Worm (Caenorhabditis elegans): ENCODE measurements around the gene ins-20.

The ins-20 gene

ce11 chrII:6026646-6027045, 16.0 kb downstream of the ins-20 start:
- TF ChIP-seq tab-1 (GFP tag; IDR thresholded peaks at IDR 0.05) = no peak
- TF ChIP-seq klf-2 (GFP tag; conservative IDR thresholded peaks at IDR 0.05) = no peak

ce11 chrII:6028594-6029141, 18.0 kb downstream of the ins-20 start:
- no peak for TF ChIP-seq cog-1 (tag; optimal IDR thresholded peaks at IDR 0.05)
- no peak for TF ChIP-seq ref-1 (GFP tag; conservative IDR thresholded peaks at IDR 0.05)
- no peak for TF ChIP-seq ztf-29 (GFP tag; IDR thresholded peaks at IDR 0.05)
- no peak for TF ChIP-seq med-1 (GFP tag; optimal IDR thresholded peaks at IDR 0.05; ENCODE audit: insufficient read depth)
- no peak for TF ChIP-seq flt-1 (GFP tag; IDR thresholded peaks at IDR 0.05)
- no peak for TF ChIP-seq T22C8.4 (GFP tag; IDR thresholded peaks at IDR 0.05)
- TF ChIP-seq ztf-23 (GFP tag; IDR thresholded peaks at IDR 0.05) = no peak
- TF ChIP-seq klf-2 (GFP tag; conservative IDR thresholded peaks at IDR 0.05) = no peak
- TF ChIP-seq tab-1 (GFP tag; IDR thresholded peaks at IDR 0.05) = no peak

- TF ChIP-seq ref-1 (GFP tag; conservative IDR thresholded peaks at IDR 0.05) (no peak), med-1 (GFP tag; optimal IDR thresholded peaks at IDR 0.05; ENCODE audit: insufficient read depth) (no peak), ztf-29 (GFP tag; IDR thresholded peaks at IDR 0.05) (no peak), T22C8.4 (GFP tag; IDR thresholded peaks at IDR 0.05) (no peak), tab-1 (GFP tag; IDR thresholded peaks at IDR 0.05) (no peak), flt-1 (GFP tag; IDR thresholded peaks at IDR 0.05) (no peak), ztf-23 (GFP tag; IDR thresholded peaks at IDR 0.05) (no peak), klf-2 (GFP tag; conservative IDR thresholded peaks at IDR 0.05) (no peak), cog-1 (tag; optimal IDR thresholded peaks at IDR 0.05) (no peak)
Measured at ce11 chrII:6031106-6031505, 20.5 kb downstream of the ins-20 start, which contains the start of gene frpr-16. TSS of gene frpr-16 (minus strand) at chrII:6031206.

ce11 chrII:6043166-6043565, 32.5 kb downstream of the ins-20 start, which contains the start of gene R12C12.10:
TSS of gene R12C12.10 (minus strand) at chrII:6043266.
- TF ChIP-seq T22C8.4 (GFP tag; IDR thresholded peaks at IDR 0.05) (no peak), med-1 (GFP tag; optimal IDR thresholded peaks at IDR 0.05; ENCODE audit: insufficient read depth) (no peak), cog-1 (tag; optimal IDR thresholded peaks at IDR 0.05) (no peak), ztf-29 (GFP tag; IDR thresholded peaks at IDR 0.05) (no peak)

ce11 chrII:6045048-6045447, 34.4 kb downstream of the ins-20 start, which contains the start of gene R12C12.5:
TSS of gene R12C12.5 (minus strand) at chrII:6045148.
- TF ChIP-seq flt-1 (GFP tag; IDR thresholded peaks at IDR 0.05) (no peak), T22C8.4 (GFP tag; IDR thresholded peaks at IDR 0.05) (no peak), klf-2 (GFP tag; conservative IDR thresholded peaks at IDR 0.05) (no peak), ztf-29 (GFP tag; IDR thresholded peaks at IDR 0.05) (no peak), tab-1 (GFP tag; IDR thresholded peaks at IDR 0.05) (no peak), ref-1 (GFP tag; conservative IDR thresholded peaks at IDR 0.05) (no peak), med-1 (GFP tag; optimal IDR thresholded peaks at IDR 0.05; ENCODE audit: insufficient read depth) (no peak), cog-1 (tag; optimal IDR thresholded peaks at IDR 0.05) (no peak), ztf-23 (GFP tag; IDR thresholded peaks at IDR 0.05) (no peak)

ce11 chrII:6046023-6046631, 35.5 kb downstream of the ins-20 start:
- TF ChIP-seq tab-1 (GFP tag; IDR thresholded peaks at IDR 0.05) (no peak), ztf-23 (GFP tag; IDR thresholded peaks at IDR 0.05) (0 out of 2 replicates have a peak, but pooled peaks have one; percentile 25), cog-1 (tag; optimal IDR thresholded peaks at IDR 0.05) (no peak)

ce11 chrII:6047639-6048159, 37.1 kb downstream of the ins-20 start, which contains the start of the genes R12C12.6 and ran-5:
TSS of gene R12C12.6 (minus strand) at chrII:6047867.
TSS of gene ran-5 (plus strand) at chrII:6048109.
- TF ChIP-seq klf-2 (GFP tag; conservative IDR thresholded peaks at IDR 0.05) (no peak), cog-1 (tag; optimal IDR thresholded peaks at IDR 0.05) (peak; percentile 71), flt-1 (GFP tag; IDR thresholded peaks at IDR 0.05) (0 out of 2 replicates have a peak, but pooled peaks have one; percentile 33), ref-1 (GFP tag; conservative IDR thresholded peaks at IDR 0.05) (no peak), ztf-23 (GFP tag; IDR thresholded peaks at IDR 0.05) (peak; percentile 64; the same call in 1 of the 2 replicates)

ce11 chrII:6049546-6049945, 38.9 kb downstream of the ins-20 start:
- no peak for TF ChIP-seq med-1 (GFP tag; optimal IDR thresholded peaks at IDR 0.05; ENCODE audit: insufficient read depth)
- no peak for TF ChIP-seq ztf-29 (GFP tag; IDR thresholded peaks at IDR 0.05)
- TF ChIP-seq flt-1 (GFP tag; IDR thresholded peaks at IDR 0.05) = no peak
- no peak for TF ChIP-seq cog-1 (tag; optimal IDR thresholded peaks at IDR 0.05)
- no peak for TF ChIP-seq ref-1 (GFP tag; conservative IDR thresholded peaks at IDR 0.05)
- no peak for TF ChIP-seq tab-1 (GFP tag; IDR thresholded peaks at IDR 0.05)
- TF ChIP-seq klf-2 (GFP tag; conservative IDR thresholded peaks at IDR 0.05) = no peak
- no peak for TF ChIP-seq T22C8.4 (GFP tag; IDR thresholded peaks at IDR 0.05)
- no peak for TF ChIP-seq ztf-23 (GFP tag; IDR thresholded peaks at IDR 0.05)

ce11 chrII:6050120-6050519, 39.5 kb downstream of the ins-20 start, which contains the start of gene gldc-1:
TSS of gene gldc-1 (plus strand) at chrII:6050420.
- TF ChIP-seq cog-1 (tag; optimal IDR thresholded peaks at IDR 0.05) (no peak), flt-1 (GFP tag; IDR thresholded peaks at IDR 0.05) (no peak), med-1 (GFP tag; optimal IDR thresholded peaks at IDR 0.05; ENCODE audit: insufficient read depth) (no peak), T22C8.4 (GFP tag; IDR thresholded peaks at IDR 0.05) (no peak), klf-2 (GFP tag; conservative IDR thresholded peaks at IDR 0.05) (no peak), ztf-23 (GFP tag; IDR thresholded peaks at IDR 0.05) (no peak), ztf-29 (GFP tag; IDR thresholded peaks at IDR 0.05) (no peak), tab-1 (GFP tag; IDR thresholded peaks at IDR 0.05) (no peak), ref-1 (GFP tag; conservative IDR thresholded peaks at IDR 0.05) (no peak)

ce11 chrII:6055927-6056326, 45.3 kb downstream of the ins-20 start, which contains the start of gene R12C12.7:
TSS of gene R12C12.7 (minus strand) at chrII:6055985.
- TF ChIP-seq ref-1 (GFP tag; conservative IDR thresholded peaks at IDR 0.05) (no peak), klf-2 (GFP tag; conservative IDR thresholded peaks at IDR 0.05) (no peak), ztf-23 (GFP tag; IDR thresholded peaks at IDR 0.05) (no peak)

All from whole organism, midembryonic.